Fruit fly (Drosophila melanogaster): ENCODE results near the gene CG2663.

The CG2663 gene

dm6 chr3R:5369490-5370001, 34.4 kb downstream of the CG2663 start, which contains the start of the genes CG31542 and CG34277:
CG31542 (plus strand) TSS chr3R:5369540.
CG34277 (plus strand) TSS chr3R:5369540.
- TF ChIP-seq Dfd (GFP tag; optimal IDR thresholded peaks at IDR 0.05) (peak; percentile 95), usp (GFP tag; optimal IDR thresholded peaks at IDR 0.05) (no peak)

- TF ChIP-seq Rel (GFP tag; optimal IDR thresholded peaks at IDR 0.05): no peak
- TF ChIP-seq Rel (tag; optimal IDR thresholded peaks at IDR 0.05): peak; percentile 54
- TF ChIP-seq woc (GFP tag; optimal IDR thresholded peaks at IDR 0.05): peak; percentile 22
- TF ChIP-seq tai (GFP tag; optimal IDR thresholded peaks at IDR 0.05): no peak
- TF ChIP-seq Vsx2 (GFP tag; optimal IDR thresholded peaks at IDR 0.05; ENCODE audit: partially characterized antibody): no peak
- TF ChIP-seq Sp1 (GFP tag; optimal IDR thresholded peaks at IDR 0.05): peak; percentile 17
- TF ChIP-seq sv (GFP tag; optimal IDR thresholded peaks at IDR 0.05): peak; percentile 1
- TF ChIP-seq HLH106 (tag; optimal IDR thresholded peaks at IDR 0.05): peak; percentile 22
- TF ChIP-seq rgr (GFP tag; optimal IDR thresholded peaks at IDR 0.05): peak; percentile 35
- TF ChIP-seq Myc (optimal IDR thresholded peaks at IDR 0.05): no peak
- TF ChIP-seq h (GFP tag; optimal IDR thresholded peaks at IDR 0.05): peak; percentile 26
- TF ChIP-seq CG9705 (GFP tag; optimal IDR thresholded peaks at IDR 0.05): peak; percentile 27
- no peak for TF ChIP-seq brk (GFP tag; optimal IDR thresholded peaks at IDR 0.05)
- TF ChIP-seq dmrt93B (GFP tag; optimal IDR thresholded peaks at IDR 0.05): no peak
- TF ChIP-seq CG32264 (GFP tag; optimal IDR thresholded peaks at IDR 0.05): no peak
- no peak for TF ChIP-seq jim (GFP tag; optimal IDR thresholded peaks at IDR 0.05)
- peak in 1 of 2 experiments; percentile 42 for TF ChIP-seq foxo (GFP tag; optimal IDR thresholded peaks at IDR 0.05)
- TF ChIP-seq lola (GFP tag; optimal IDR thresholded peaks at IDR 0.05): no peak
- TF ChIP-seq N (GFP tag; optimal IDR thresholded peaks at IDR 0.05): no peak
- peak; percentile 52 for TF ChIP-seq Hr83 (GFP tag; optimal IDR thresholded peaks at IDR 0.05; ENCODE audit: poor library complexity, severe bottlenecking)
- TF ChIP-seq fru (GFP tag; optimal IDR thresholded peaks at IDR 0.05): peak; percentile 29
- TF ChIP-seq br (GFP tag; optimal IDR thresholded peaks at IDR 0.05): peak; percentile 12
- no peak for TF ChIP-seq dl (GFP tag; optimal IDR thresholded peaks at IDR 0.05; ENCODE audit: insufficient read depth in 1 of 2, partially characterized antibody in 2 of 2)
- TF ChIP-seq ey (GFP tag; optimal IDR thresholded peaks at IDR 0.05): peak; percentile 14
- TF ChIP-seq Hnf4 (GFP tag; optimal IDR thresholded peaks at IDR 0.05): peak; percentile 54
These were observed 35.7 kb downstream of the CG2663 start, which contains the start of gene Cerk for dm6 chr3R:5368170-5368781. Cerk (minus strand) TSS chr3R:5368306.

DNA sequence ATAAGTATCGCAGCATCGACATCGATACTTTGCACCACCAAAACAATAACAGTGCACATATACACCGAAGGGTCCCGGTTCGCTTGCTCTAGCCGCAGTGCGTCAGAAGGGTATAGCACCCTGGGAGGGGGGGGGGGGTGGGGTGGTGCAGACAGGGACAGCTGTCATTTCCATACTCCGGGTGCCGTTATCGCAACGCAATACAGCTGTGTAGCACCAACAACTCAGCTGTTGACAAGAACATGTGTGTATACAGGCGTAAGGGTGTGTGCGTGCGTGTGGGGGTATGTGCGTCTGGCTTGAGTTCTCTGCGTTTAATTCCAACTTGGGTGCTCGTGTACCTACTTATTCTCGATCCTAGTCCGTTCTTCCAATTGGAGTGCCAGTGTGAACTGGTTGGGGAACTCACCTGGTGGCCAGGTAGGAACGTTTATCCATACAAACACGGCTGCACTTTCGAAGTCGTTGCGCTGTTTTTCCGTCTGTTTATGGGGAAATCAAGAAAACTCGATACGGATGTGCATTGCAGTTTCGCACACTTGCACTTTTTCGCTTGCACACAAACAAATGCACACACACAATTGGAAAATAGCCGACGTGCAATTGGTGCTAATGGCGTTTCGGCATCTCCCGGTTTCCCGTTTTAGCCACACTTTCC, 36.3 kb downstream of the CG2663 start:
- TF ChIP-seq Hr83 (GFP tag; optimal IDR thresholded peaks at IDR 0.05; ENCODE audit: poor library complexity, severe bottlenecking) (peak; percentile 98), dmrt93B (GFP tag; optimal IDR thresholded peaks at IDR 0.05) (no peak), OdsH (GFP tag; optimal IDR thresholded peaks at IDR 0.05) (no peak), Jra (GFP tag; optimal IDR thresholded peaks at IDR 0.05) (peak; percentile 77), Rel (GFP tag; optimal IDR thresholded peaks at IDR 0.05) (no peak), Rel (tag; optimal IDR thresholded peaks at IDR 0.05) (peak; percentile 63), Dfd (GFP tag; optimal IDR thresholded peaks at IDR 0.05) (no peak), CrebA (GFP tag; optimal IDR thresholded peaks at IDR 0.05; ENCODE audit: borderline replicate concordance) (no peak), tai (GFP tag; optimal IDR thresholded peaks at IDR 0.05) (no peak), HLH106 (tag; optimal IDR thresholded peaks at IDR 0.05) (peak; percentile 7), Myc (optimal IDR thresholded peaks at IDR 0.05) (no peak), jim (GFP tag; optimal IDR thresholded peaks at IDR 0.05) (no peak), lola (GFP tag; optimal IDR thresholded peaks at IDR 0.05) (no peak), woc (GFP tag; optimal IDR thresholded peaks at IDR 0.05) (no peak), Sp1 (GFP tag; optimal IDR thresholded peaks at IDR 0.05) (peak; percentile 14), sage (GFP tag; optimal IDR thresholded peaks at IDR 0.05) (no peak), Abd-B (GFP tag; optimal IDR thresholded peaks at IDR 0.05) (no peak), usp (GFP tag; optimal IDR thresholded peaks at IDR 0.05) (no peak), h (GFP tag; optimal IDR thresholded peaks at IDR 0.05) (peak; percentile 43), sv (GFP tag; optimal IDR thresholded peaks at IDR 0.05) (no peak), fru (GFP tag; optimal IDR thresholded peaks at IDR 0.05) (no peak), CG32264 (GFP tag; optimal IDR thresholded peaks at IDR 0.05) (no peak), Hr78 (GFP tag; optimal IDR thresholded peaks at IDR 0.05) (no peak), CG9705 (GFP tag; optimal IDR thresholded peaks at IDR 0.05) (peak; percentile 15), dl (GFP tag; optimal IDR thresholded peaks at IDR 0.05; ENCODE audit: insufficient read depth in 1 of 2, partially characterized antibody in 2 of 2) (no peak), dsf (GFP tag; optimal IDR thresholded peaks at IDR 0.05; ENCODE audit: borderline replicate concordance) (no peak), rgr (GFP tag; optimal IDR thresholded peaks at IDR 0.05) (peak; percentile 38), Hnf4 (GFP tag; optimal IDR thresholded peaks at IDR 0.05) (peak; percentile 33)
